Worm (Caenorhabditis elegans) whole organism, early embryonic: ENCODE results near the gene Y77E11A.8.

Experiments
- F13C5.2 ChIP-seq: sonication (generic microtip); optimal IDR thresholded peaks from 2 replicates; lab custom pipeline; 2017; ENCODE audit warnings: mild to moderate bottlenecking, missing genetic modification characterization, inconsistent platforms, missing compliant biosample characterization
- aly-1 ChIP-seq: sonication (generic microtip); optimal IDR thresholded peaks from 2 replicates; lab custom pipeline; 2016; ENCODE audit warnings: missing genetic modification characterization, missing compliant biosample characterization
- ama-1 ChIP-seq: fragments of 150-350 bp; optimal IDR thresholded peaks from 2 replicates; lab custom pipeline; 2014
- ceh-13 ChIP-seq: fragments of 200-800 bp; sonication (Bioruptor generic); optimal IDR thresholded peaks from 2 replicates; lab custom pipeline; 2018; ENCODE audit warnings: mild to moderate bottlenecking, missing genetic modification characterization, missing compliant biosample characterization
- ceh-36 ChIP-seq: sonication (generic microtip); optimal IDR thresholded peaks from 2 replicates; lab custom pipeline; 2016; ENCODE audit warnings: missing genetic modification characterization, inconsistent platforms, missing compliant biosample characterization
- ets-7 ChIP-seq: sonication (generic microtip); optimal IDR thresholded peaks from 2 replicates; lab custom pipeline; 2016; ENCODE audit warnings: missing genotype, missing genetic modification characterization, missing compliant biosample characterization
- flt-1 ChIP-seq: fragments of 200-800 bp; sonication (Bioruptor generic); IDR thresholded peaks from 2 replicates; pipeline ENCODE4 v1.3.6; 2022; ENCODE audit warnings: missing genetic modification characterization, missing compliant biosample characterization
- hmg-4 ChIP-seq: fragments of 200-800 bp; sonication (Bioruptor generic); optimal IDR thresholded peaks from 2 replicates; lab custom pipeline; 2018; ENCODE audit warnings: mild to moderate bottlenecking, missing genetic modification characterization, missing compliant biosample characterization
- hnd-1 ChIP-seq: sonication (generic microtip); optimal IDR thresholded peaks from 2 replicates; lab custom pipeline; 2016; ENCODE audit warnings: missing genetic modification characterization, missing compliant biosample characterization
- scrt-1 ChIP-seq: fragments of 200-800 bp; sonication (Bioruptor generic); IDR thresholded peaks from 2 replicates; pipeline ENCODE4 v1.3.6; 2022; ENCODE audit warnings: missing genetic modification characterization, missing compliant biosample characterization
- sea-1 ChIP-seq: fragments of 200-800 bp; sonication (Bioruptor generic); conservative IDR thresholded peaks from 2 replicates; pipeline ENCODE4 v1.3.6; 2022; ENCODE audit warnings: missing genetic modification characterization, missing compliant biosample characterization
- tbx-37 ChIP-seq: fragments of 200-800 bp; sonication (Bioruptor generic); conservative IDR thresholded peaks from 2 replicates; pipeline ENCODE4 v1.3.6; 2022; ENCODE audit warnings: missing genetic modification reagents, missing genetic modification characterization, missing compliant biosample characterization
- tra-4 ChIP-seq: sonication (generic microtip); optimal IDR thresholded peaks from 2 replicates; lab custom pipeline; 2017; ENCODE audit warnings: missing genetic modification characterization, missing compliant biosample characterization

DNA sequence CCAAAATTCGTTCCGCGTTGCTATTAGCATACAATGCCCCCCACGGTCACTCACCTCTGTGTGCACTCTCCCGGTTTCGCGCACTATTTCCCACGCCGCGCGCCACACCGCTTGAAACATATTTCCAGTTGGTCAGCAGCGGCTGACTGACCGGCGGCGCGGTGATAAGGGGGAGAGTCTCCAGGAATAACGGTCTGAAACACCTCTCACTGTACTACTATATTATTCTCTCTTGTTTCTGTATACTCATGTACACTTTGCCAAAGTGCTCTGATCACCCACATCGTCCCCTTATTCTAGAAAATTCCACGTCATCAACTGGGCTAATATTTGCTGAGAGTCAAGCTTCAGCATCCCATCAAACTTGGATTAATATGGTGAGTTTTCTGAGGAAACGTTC lies 38.9 kb downstream of the Y77E11A.8 start, which contains the start of gene nhr-41:
- no peak for TF ChIP-seq tbx-37 (GFP tag; lab: Robert Waterston, UW)
- TF ChIP-seq flt-1 (GFP tag; lab: Robert Waterston, UW) = no peak
- TF ChIP-seq hmg-4 = no peak
- no peak for TF ChIP-seq sea-1 (GFP tag; lab: Robert Waterston, UW)
- TF ChIP-seq ama-1 (lab: Kevin White, UChicago) = no peak
- TF ChIP-seq aly-1 (tag; lab: Kevin White, UChicago) = no peak
- TF ChIP-seq ceh-36 = no peak
- TF ChIP-seq scrt-1 (GFP tag; lab: Robert Waterston, UW) = no peak
- TF ChIP-seq ceh-13 (GFP tag; lab: Kevin White, UChicago) = no peak
- no peak for TF ChIP-seq F13C5.2
- no peak for TF ChIP-seq hnd-1
- no peak for TF ChIP-seq ets-7 (tag; lab: Kevin White, UChicago)
- TF ChIP-seq tra-4 = no peak
